Fruit fly (Drosophila melanogaster): ENCODE results near the gene Apc.

Gene Apc

dm6 chr3R:28819555-28820305 lies 24.8 kb downstream of the Apc start, which contains the start of the genes CG1523 and CG1647:
Gene CG1523, minus strand, starts transcription at chr3R:28819668.
Gene CG1647, plus strand, starts transcription at chr3R:28820221.
- TF ChIP-seq CG8119 (GFP tag; IDR thresholded peaks at IDR 0.05), result peak; percentile 70; the same call in 2 of the 3 replicates
- peak; percentile 70 for TF ChIP-seq CG8632 (GFP tag; optimal IDR thresholded peaks at IDR 0.05)
- no peak for TF ChIP-seq Eip78C (GFP tag)
- no peak for TF ChIP-seq fd85E (GFP tag; optimal IDR thresholded peaks at IDR 0.05)
- TF ChIP-seq Hr39 (GFP tag; optimal IDR thresholded peaks at IDR 0.05), result peak; percentile 76
- TF ChIP-seq Gug (GFP tag; IDR thresholded peaks at IDR 0.05), result peak; percentile 53
- TF ChIP-seq CG1621 (tag; optimal IDR thresholded peaks at IDR 0.05), result no peak
- TF ChIP-seq CG3919 (GFP tag; optimal IDR thresholded peaks at IDR 0.05), result no peak
- peak; percentile 40; the same call in 1 of the 2 replicates for TF ChIP-seq CG11294 (GFP tag; IDR thresholded peaks at IDR 0.05)
- no peak for TF ChIP-seq Eip93F (GFP tag; optimal IDR thresholded peaks at IDR 0.05)
- TF ChIP-seq fd59A (GFP tag; optimal IDR thresholded peaks at IDR 0.05), result peak; percentile 57
- peak; percentile 80 for TF ChIP-seq CG10631 (GFP tag; optimal IDR thresholded peaks at IDR 0.05)
- TF ChIP-seq CG32006 (GFP tag; optimal IDR thresholded peaks at IDR 0.05), result peak; percentile 75
- TF ChIP-seq eg (GFP tag; IDR thresholded peaks at IDR 0.05), result no peak; the same call in 2 of the 3 replicates
- TF ChIP-seq fkh (GFP tag; optimal IDR thresholded peaks at IDR 0.05), result peak; percentile 69
- TF ChIP-seq Ets21C (GFP tag; optimal IDR thresholded peaks at IDR 0.05), result no peak
- TF ChIP-seq Sox102F (GFP tag; optimal IDR thresholded peaks at IDR 0.05), result no peak
- peak; percentile 74 for TF ChIP-seq CG6792 (GFP tag; optimal IDR thresholded peaks at IDR 0.05)
- TF ChIP-seq CG3032 (tag; optimal IDR thresholded peaks at IDR 0.05), result peak; percentile 77
- TF ChIP-seq acj6 (GFP tag; optimal IDR thresholded peaks at IDR 0.05), result no peak
- no peak for TF ChIP-seq Smox (GFP tag; optimal IDR thresholded peaks at IDR 0.05)
- peak; percentile 51 for TF ChIP-seq cyc (GFP tag; optimal IDR thresholded peaks at IDR 0.05)
- no peak for TF ChIP-seq net (GFP tag; optimal IDR thresholded peaks at IDR 0.05)
- TF ChIP-seq CG31627 (GFP tag; optimal IDR thresholded peaks at IDR 0.05), result peak; percentile 76
- TF ChIP-seq CG6808 (GFP tag; optimal IDR thresholded peaks at IDR 0.05), result no peak
- peak; percentile 66 for TF ChIP-seq Sox15 (GFP tag; optimal IDR thresholded peaks at IDR 0.05)
- peak; percentile 73 for TF ChIP-seq Hr4 (GFP tag; optimal IDR thresholded peaks at IDR 0.05)
- TF ChIP-seq ss (GFP tag; optimal IDR thresholded peaks at IDR 0.05), result no peak
- TF ChIP-seq CG15336 (GFP tag; IDR thresholded peaks at IDR 0.05), result peak; percentile 34; the same call in 1 of the 2 replicates
- TF ChIP-seq Lpt (GFP tag; optimal IDR thresholded peaks at IDR 0.05), result peak; percentile 3
- no peak for TF ChIP-seq vri (GFP tag; optimal IDR thresholded peaks at IDR 0.05)
- peak; percentile 71 for TF ChIP-seq CG34406 (GFP tag; optimal IDR thresholded peaks at IDR 0.05)
- no peak for TF ChIP-seq Met (GFP tag; optimal IDR thresholded peaks at IDR 0.05)
- TF ChIP-seq Ets96B (tag; optimal IDR thresholded peaks at IDR 0.05), result peak; percentile 64
- peak; percentile 69 for TF ChIP-seq lz (GFP tag; optimal IDR thresholded peaks at IDR 0.05)
- TF ChIP-seq OdsH (GFP tag; optimal IDR thresholded peaks at IDR 0.05), result no peak
- no peak for TF ChIP-seq svp (GFP tag)
- TF ChIP-seq CG6276 (GFP tag; optimal IDR thresholded peaks at IDR 0.05), result no peak
- no peak for TF ChIP-seq CG9139 (GFP tag; optimal IDR thresholded peaks at IDR 0.05)
- TF ChIP-seq salr (GFP tag; optimal IDR thresholded peaks at IDR 0.05), result peak in 1 of 2 experiments; percentile 44
- no peak for TF ChIP-seq CG7368 (GFP tag; optimal IDR thresholded peaks at IDR 0.05)
- TF ChIP-seq CG4318 (GFP tag; optimal IDR thresholded peaks at IDR 0.05), result no peak
- no peak for TF ChIP-seq topi (GFP tag; optimal IDR thresholded peaks at IDR 0.05)
- no peak for TF ChIP-seq Eip75B (GFP tag; optimal IDR thresholded peaks at IDR 0.05)
- peak; percentile 83 for TF ChIP-seq Sox14 (GFP tag; optimal IDR thresholded peaks at IDR 0.05)
- no peak for TF ChIP-seq dsx (GFP tag; optimal IDR thresholded peaks at IDR 0.05; ENCODE audit: poor library complexity, severe bottlenecking)
- peak; percentile 81 for TF ChIP-seq esn (GFP tag; optimal IDR thresholded peaks at IDR 0.05)
- TF ChIP-seq CG16779 (tag; optimal IDR thresholded peaks at IDR 0.05), result no peak
- no peak for TF ChIP-seq Hr38 (GFP tag; optimal IDR thresholded peaks at IDR 0.05)
- TF ChIP-seq pdm3 (GFP tag; optimal IDR thresholded peaks at IDR 0.05), result no peak
- peak; percentile 63; the same call in 2 of the 3 replicates for TF ChIP-seq CG6163 (GFP tag; IDR thresholded peaks at IDR 0.05)
